Worm (Caenorhabditis elegans) whole organism, late embryonic: ENCODE results near the gene odr-2.

ENCODE experiments used
- C38D4.7 ChIP-seq: fragments of 200-800 bp; sonication (Bioruptor generic); optimal IDR thresholded peaks from 2 replicates; lab custom pipeline; 2018; ENCODE audit warnings: mild to moderate bottlenecking, missing genetic modification characterization, moderate library complexity, missing compliant biosample characterization
- K02D7.2 ChIP-seq: sonication (generic microtip); optimal IDR thresholded peaks from 2 replicates; lab custom pipeline; 2017; ENCODE audit warnings: mild to moderate bottlenecking, missing genetic modification characterization, missing compliant biosample characterization
- K09A11.1 ChIP-seq: sonication (generic microtip); optimal IDR thresholded peaks from 2 replicates; lab custom pipeline; 2017; ENCODE audit warnings: antibody characterized with exemption, mild to moderate bottlenecking, missing genetic modification characterization, missing compliant biosample characterization; ENCODE audit not compliant: insufficient read depth
- ahr-1 ChIP-seq: sonication (generic microtip); optimal IDR thresholded peaks from 2 replicates; lab custom pipeline; 2016; ENCODE audit warnings: missing genetic modification characterization, missing compliant biosample characterization
- ama-1 ChIP-seq: fragments of 150-350 bp; optimal IDR thresholded peaks from 2 replicates; lab custom pipeline; 2014
- ceh-14 ChIP-seq: sonication (generic microtip); optimal IDR thresholded peaks from 2 replicates; lab custom pipeline; 2016; ENCODE audit warnings: missing genotype, missing genetic modification characterization, missing compliant biosample characterization
- ceh-19 ChIP-seq: fragments of 200-800 bp; sonication (Bioruptor generic); optimal IDR thresholded peaks from 2 replicates; lab custom pipeline; 2018; ENCODE audit warnings: mild to moderate bottlenecking, missing genetic modification characterization, missing compliant biosample characterization
- ceh-2 ChIP-seq: sonication (generic microtip); optimal IDR thresholded peaks from 2 replicates; lab custom pipeline; 2016; ENCODE audit warnings: missing genotype, missing genetic modification characterization, missing compliant biosample characterization
- ceh-22 ChIP-seq: sonication (generic microtip); optimal IDR thresholded peaks from 2 replicates; lab custom pipeline; 2017; ENCODE audit warnings: missing biosample characterization, missing genetic modification characterization
- ceh-24 ChIP-seq: sonication (generic microtip); optimal IDR thresholded peaks from 2 replicates; lab custom pipeline; 2016; ENCODE audit warnings: mild to moderate bottlenecking, missing genetic modification characterization, missing compliant biosample characterization
- ceh-30 ChIP-seq: fragments of 150-350 bp; optimal IDR thresholded peaks from 2 replicates; lab custom pipeline; 2014; ENCODE audit warnings: missing biosample characterization, missing genetic modification characterization
- ceh-31 ChIP-seq: sonication (generic microtip); optimal IDR thresholded peaks from 2 replicates; lab custom pipeline; 2016; ENCODE audit warnings: missing genetic modification characterization, missing compliant biosample characterization
- ceh-45 ChIP-seq: fragments of 200-800 bp; sonication (Bioruptor generic); IDR thresholded peaks from 2 replicates; pipeline ENCODE4 v1.3.6; 2022; ENCODE audit warnings: missing genetic modification reagents, missing genetic modification characterization, missing compliant biosample characterization
- che-1 ChIP-seq: sonication (generic microtip); optimal IDR thresholded peaks from 2 replicates; lab custom pipeline; 2016; ENCODE audit warnings: mild to moderate bottlenecking, missing genetic modification characterization, missing compliant biosample characterization
- dmd-4 ChIP-seq: sonication (generic microtip); optimal IDR thresholded peaks from 2 replicates; lab custom pipeline; 2016; ENCODE audit warnings: borderline replicate concordance, missing genetic modification characterization, missing compliant biosample characterization
- dve-1 ChIP-seq: sonication (generic microtip); optimal IDR thresholded peaks from 2 replicates; lab custom pipeline; 2017; ENCODE audit warnings: antibody characterized with exemption, mild to moderate bottlenecking, missing genetic modification characterization, missing compliant biosample characterization
- elt-2 ChIP-seq: sonication (generic microtip); optimal IDR thresholded peaks from 2 replicates; lab custom pipeline; 2016; ENCODE audit warnings: missing genetic modification reagents, missing genetic modification characterization, missing compliant biosample characterization
- ets-4 ChIP-seq: sonication (generic microtip); optimal IDR thresholded peaks from 2 replicates; lab custom pipeline; 2016; ENCODE audit warnings: missing genetic modification characterization, missing compliant biosample characterization
- fax-1 ChIP-seq: sonication (generic microtip); optimal IDR thresholded peaks from 2 replicates; lab custom pipeline; 2016; ENCODE audit warnings: missing genotype, missing genetic modification characterization, missing compliant biosample characterization
- fkh-10 ChIP-seq: fragments of 150-350 bp; optimal IDR thresholded peaks from 2 replicates; lab custom pipeline; 2014; ENCODE audit warnings: missing biosample characterization, missing genetic modification reagents, missing genetic modification characterization
- gmeb-2 ChIP-seq: sonication (generic microtip); optimal IDR thresholded peaks from 2 replicates; lab custom pipeline; 2016; ENCODE audit warnings: missing genetic modification characterization, inconsistent platforms, missing compliant biosample characterization
- hlh-13 ChIP-seq: fragments of 200-800 bp; sonication (Bioruptor generic); optimal IDR thresholded peaks from 2 replicates; lab custom pipeline; 2018; ENCODE audit warnings: mild to moderate bottlenecking, missing genetic modification characterization, missing compliant biosample characterization
- hlh-15 ChIP-seq: sonication (generic microtip); optimal IDR thresholded peaks from 2 replicates; lab custom pipeline; 2016; ENCODE audit warnings: missing genetic modification characterization, missing compliant biosample characterization
- hlh-30 ChIP-seq: sonication (generic microtip); optimal IDR thresholded peaks from 2 replicates; lab custom pipeline; 2017; ENCODE audit warnings: antibody characterized with exemption, missing genetic modification characterization, missing compliant biosample characterization; ENCODE audit not compliant: insufficient read depth
- hlh-8 ChIP-seq: sonication (generic microtip); optimal IDR thresholded peaks from 2 replicates; lab custom pipeline; 2016; ENCODE audit warnings: missing genotype, missing genetic modification characterization, missing compliant biosample characterization
- lim-6 ChIP-seq: sonication (generic microtip); optimal IDR thresholded peaks from 2 replicates; lab custom pipeline; 2016; ENCODE audit warnings: missing genetic modification characterization, missing compliant biosample characterization
- mec-3 ChIP-seq: sonication (generic microtip); optimal IDR thresholded peaks from 2 replicates; lab custom pipeline; 2016; ENCODE audit warnings: borderline replicate concordance, missing genetic modification characterization, missing compliant biosample characterization
- nhr-11 ChIP-seq: fragments of 150-350 bp; optimal IDR thresholded peaks from 2 replicates; lab custom pipeline; 2014; ENCODE audit warnings: missing biosample characterization, missing genetic modification characterization
- npax-4 ChIP-seq: sonication (generic microtip); optimal IDR thresholded peaks from 2 replicates; lab custom pipeline; 2016; ENCODE audit warnings: missing genetic modification characterization, missing compliant biosample characterization
- pag-3 ChIP-seq: sonication (generic microtip); optimal IDR thresholded peaks from 2 replicates; lab custom pipeline; 2016; ENCODE audit warnings: missing compliant biosample characterization, missing genetic modification characterization, borderline replicate concordance
- pha-4 ChIP-seq: fragments of 150-350 bp; optimal IDR thresholded peaks from 2 replicates; lab custom pipeline; 2018; ENCODE audit warnings: missing biosample characterization, missing genetic modification reagents, missing genetic modification characterization
- pqm-1 ChIP-seq: sonication (generic microtip); optimal IDR thresholded peaks from 2 replicates; lab custom pipeline; 2016; ENCODE audit warnings: missing genetic modification characterization, missing compliant biosample characterization
- pros-1 ChIP-seq: fragments of 150-350 bp; optimal IDR thresholded peaks from 2 replicates; lab custom pipeline; 2014; ENCODE audit warnings: missing biosample characterization, missing genetic modification reagents, missing genetic modification characterization
- sox-2 ChIP-seq: fragments of 200-800 bp; sonication (Bioruptor generic); IDR thresholded peaks from 2 replicates; pipeline ENCODE4 v1.3.6; 2022; ENCODE audit warnings: missing genetic modification reagents, missing genetic modification characterization, missing compliant biosample characterization
- sox-4 ChIP-seq: sonication (generic microtip); optimal IDR thresholded peaks from 2 replicates; lab custom pipeline; 2017; ENCODE audit warnings: mild to moderate bottlenecking, missing genetic modification characterization, inconsistent platforms, missing compliant biosample characterization
- tbx-2 ChIP-seq: sonication (generic microtip); optimal IDR thresholded peaks from 2 replicates; lab custom pipeline; 2016; ENCODE audit warnings: missing genetic modification characterization, missing compliant biosample characterization
- tbx-7 ChIP-seq: sonication (generic microtip); optimal IDR thresholded peaks from 2 replicates; lab custom pipeline; 2016; ENCODE audit warnings: missing genotype, missing genetic modification characterization, missing compliant biosample characterization
- ttx-3 ChIP-seq: sonication (generic microtip); optimal IDR thresholded peaks from 2 replicates; lab custom pipeline; 2016; ENCODE audit warnings: missing genetic modification reagents, missing genetic modification characterization, missing compliant biosample characterization
- unc-42 ChIP-seq: sonication (generic microtip); optimal IDR thresholded peaks from 2 replicates; lab custom pipeline; 2016; ENCODE audit warnings: missing genotype, missing genetic modification characterization, missing compliant biosample characterization
- unc-55 ChIP-seq: sonication (generic microtip); optimal IDR thresholded peaks from 2 replicates; lab custom pipeline; 2017; ENCODE audit warnings: missing biosample characterization, missing genetic modification reagents, missing genetic modification characterization
- unc-86 ChIP-seq: sonication (generic microtip); optimal IDR thresholded peaks from 2 replicates; lab custom pipeline; 2016; ENCODE audit warnings: missing genetic modification characterization, missing compliant biosample characterization

odr-2 gene

ce11 chrV:7156079-7156478 lies 52.7 kb downstream of the odr-2 start, which contains the start of gene F10D2.10:
Gene F10D2.10 (minus strand): TSS chrV:7156179.
- TF ChIP-seq K09A11.1 (no peak), ceh-24 (tag; lab: Kevin White, UChicago) (no peak), ceh-22 (tag; lab: Kevin White, UChicago) (no peak), lim-6 (tag; lab: Kevin White, UChicago) (no peak)

DNA sequence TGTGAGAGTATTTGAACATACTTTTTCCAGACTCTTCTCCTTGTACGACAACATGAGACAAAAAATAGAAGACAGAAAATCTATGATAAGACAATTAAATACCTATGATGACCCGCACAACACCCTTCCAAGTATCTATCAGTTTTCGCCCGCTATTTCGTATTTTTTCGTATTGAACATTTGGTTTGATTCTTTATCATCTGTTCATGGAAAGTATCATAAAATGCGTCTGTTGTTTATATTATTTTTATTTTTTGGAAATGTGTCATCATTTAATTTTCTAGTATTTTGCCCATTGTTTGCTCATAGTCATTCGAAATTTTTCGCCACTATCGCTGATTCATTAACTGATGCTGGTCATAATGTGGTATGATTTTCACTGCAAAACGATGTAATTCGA lies 53.7 kb downstream of the odr-2 start, which contains the start of gene ugt-39:
Gene ugt-39, plus strand, starts transcription at position 54 of the 400 bp plus-strand sequence.
- TF ChIP-seq dve-1 (tag; lab: Kevin White, UChicago) (no peak), ceh-31 (tag; lab: Kevin White, UChicago) (no peak), nhr-11 (no peak), ceh-19 (no peak), pha-4 (tag; lab: Kevin White, UChicago) (no peak), tbx-2 (no peak), hlh-15 (tag; lab: Kevin White, UChicago) (no peak), sox-2 (GFP tag; lab: Robert Waterston, UW) (no peak), ceh-30 (tag; lab: Kevin White, UChicago) (no peak), hlh-30 (tag; lab: Kevin White, UChicago) (no peak), fkh-10 (no peak), ets-4 (no peak)

DNA sequence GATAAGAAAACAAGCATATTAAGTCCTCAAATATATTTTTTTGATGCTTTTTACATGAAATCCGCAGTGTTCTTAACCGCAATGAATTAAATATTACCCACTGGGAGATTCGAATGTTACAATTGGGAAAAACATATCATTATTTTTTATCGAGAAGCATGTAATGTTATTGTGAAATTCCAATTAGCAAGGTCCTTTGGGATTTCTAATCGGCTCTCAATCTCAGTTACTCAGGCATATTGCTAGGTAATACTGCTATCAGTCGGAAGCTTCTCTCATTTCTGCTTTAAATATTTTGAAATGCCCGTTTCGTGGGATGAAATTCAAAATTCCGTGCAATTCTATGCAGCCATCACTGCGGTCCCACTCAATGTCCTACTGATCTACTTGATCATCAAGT lies 56.0 kb downstream of the odr-2 start, which contains the start of gene str-204:
Gene str-204, plus strand, starts transcription at position 301 of the 400 bp plus-strand sequence.
- TF ChIP-seq ttx-3 (tag; lab: Kevin White, UChicago) = no peak
- TF ChIP-seq che-1 (tag; lab: Kevin White, UChicago) = no peak
- TF ChIP-seq ceh-14 (tag; lab: Kevin White, UChicago) = no peak
- no peak for TF ChIP-seq pqm-1 (tag; lab: Kevin White, UChicago)
- no peak for TF ChIP-seq K02D7.2
- TF ChIP-seq gmeb-2 (tag; lab: Kevin White, UChicago) = no peak
- TF ChIP-seq npax-4 (tag; lab: Kevin White, UChicago) = no peak
- TF ChIP-seq unc-42 (tag; lab: Kevin White, UChicago) = no peak
- no peak for TF ChIP-seq ceh-2 (tag; lab: Kevin White, UChicago)
- TF ChIP-seq sox-4 (tag; lab: Kevin White, UChicago) = no peak
- no peak for TF ChIP-seq tbx-7
- TF ChIP-seq unc-86 (tag; lab: Kevin White, UChicago) = no peak
- TF ChIP-seq elt-2 (tag; lab: Kevin White, UChicago) = no peak
- TF ChIP-seq unc-55 (GFP tag; lab: Kevin White, UChicago) = no peak
- no peak for TF ChIP-seq dve-1 (tag; lab: Kevin White, UChicago)
- no peak for TF ChIP-seq hlh-13 (GFP tag; lab: Kevin White, UChicago)
- no peak for TF ChIP-seq ceh-45 (GFP tag; lab: Robert Waterston, UW)
- no peak for TF ChIP-seq ceh-19
- TF ChIP-seq ceh-31 (tag; lab: Kevin White, UChicago) = no peak

- TF ChIP-seq dmd-4 (no peak), ama-1 (lab: Kevin White, UChicago) (no peak), pag-3 (no peak), fax-1 (tag; lab: Kevin White, UChicago) (no peak), pros-1 (no peak), ceh-2 (tag; lab: Kevin White, UChicago) (no peak), hlh-8 (tag; lab: Kevin White, UChicago) (no peak), ceh-24 (tag; lab: Kevin White, UChicago) (no peak), ceh-45 (GFP tag; lab: Robert Waterston, UW) (no peak), unc-42 (tag; lab: Kevin White, UChicago) (no peak), mec-3 (tag; lab: Kevin White, UChicago) (no peak), gmeb-2 (tag; lab: Kevin White, UChicago) (no peak), ahr-1 (tag; lab: Kevin White, UChicago) (no peak), pqm-1 (tag; lab: Kevin White, UChicago) (no peak), C38D4.7 (no peak), tbx-2 (no peak)
Measured at ce11 chrV:7163477-7164114, 60.2 kb downstream of the odr-2 start, which contains the start of gene ugt-41. Gene ugt-41 (minus strand): TSS chrV:7163595.
